Fruit fly (Drosophila melanogaster) whole organism, embryonic: Measurements from ENCODE around the gene MICU3.

ENCODE experiments used
- Abd-B ChIP-seq: fragments of 200-800 bp; sonication (Bioruptor generic); optimal IDR thresholded peaks from 2 replicates; lab custom pipeline; 2018; ENCODE audit warnings: missing biosample characterization, mild to moderate bottlenecking, missing genetic modification characterization, moderate library complexity
- Ada2b ChIP-seq: fragments of 200-800 bp; sonication (Bioruptor generic); IDR thresholded peaks from 2 replicates; pipeline ENCODE4 v1.3.6; 2022; ENCODE audit warnings: missing biosample characterization, missing genetic modification characterization
- Aef1 ChIP-seq: fragments of 200-800 bp; sonication (Bioruptor generic); IDR thresholded peaks from 3 replicates; pipeline ENCODE4 v1.3.6; 2022; ENCODE audit warnings: missing biosample characterization, missing genetic modification characterization
- CG10274 ChIP-seq: fragments of 200-800 bp; sonication (Bioruptor generic); optimal IDR thresholded peaks from 3 replicates; lab custom pipeline; 2017; ENCODE audit warnings: missing biosample characterization, mild to moderate bottlenecking, missing genetic modification characterization
- CG10462 ChIP-seq: fragments of 200-800 bp; sonication (Bioruptor generic); optimal IDR thresholded peaks from 2 replicates; lab custom pipeline; 2016; ENCODE audit warnings: missing biosample characterization, missing genetic modification characterization
- CG10543 ChIP-seq: fragments of 200-800 bp; sonication (Bioruptor generic); optimal IDR thresholded peaks from 3 replicates; lab custom pipeline; 2017; ENCODE audit warnings: missing biosample characterization, mild to moderate bottlenecking, missing genetic modification characterization, moderate library complexity
- CG11247 ChIP-seq: fragments of 200-800 bp; sonication (Bioruptor generic); IDR thresholded peaks from 2 replicates; pipeline ENCODE4 v1.3.6; 2022; ENCODE audit warnings: missing biosample characterization, missing genetic modification characterization
- CG13296 ChIP-seq: fragments of 200-800 bp; sonication (Bioruptor generic); optimal IDR thresholded peaks from 3 replicates; lab custom pipeline; 2018; ENCODE audit warnings: missing biosample characterization, mild to moderate bottlenecking, missing genetic modification characterization
- CG18599 ChIP-seq: fragments of 200-800 bp; sonication (Bioruptor generic); optimal IDR thresholded peaks from 3 replicates; lab custom pipeline; 2017; ENCODE audit warnings: missing biosample characterization, missing genetic modification characterization, mild to moderate bottlenecking, moderate library complexity, missing genetic modification reagents
- CG2202 ChIP-seq: fragments of 200-800 bp; sonication (Bioruptor generic); optimal IDR thresholded peaks from 2 replicates; lab custom pipeline; 2018; ENCODE audit warnings: missing biosample characterization, mild to moderate bottlenecking, missing genetic modification characterization
- CG2712 ChIP-seq: fragments of 200-800 bp; optimal IDR thresholded peaks from 3 replicates; lab custom pipeline; 2019; ENCODE audit warnings: missing biosample characterization, mild to moderate bottlenecking, missing genetic modification characterization, moderate library complexity
- CG34376 ChIP-seq: fragments of 200-800 bp; sonication (Bioruptor generic); optimal IDR thresholded peaks from 2 replicates; lab custom pipeline; 2018; ENCODE audit warnings: missing biosample characterization, mild to moderate bottlenecking, missing genetic modification characterization
- CG6254 ChIP-seq: fragments of 200-800 bp; sonication (Bioruptor generic); optimal IDR thresholded peaks from 3 replicates; lab custom pipeline; 2017; ENCODE audit warnings: mild to moderate bottlenecking, missing biosample characterization, missing genetic modification reagents, missing genetic modification characterization
- CG7271 ChIP-seq: fragments of 200-800 bp; sonication (Bioruptor generic); optimal IDR thresholded peaks from 2 replicates; lab custom pipeline; 2018; ENCODE audit warnings: missing biosample characterization, mild to moderate bottlenecking, missing genetic modification characterization, moderate library complexity
- CG9437 ChIP-seq: fragments of 200-800 bp; sonication (Bioruptor generic); optimal IDR thresholded peaks from 2 replicates; lab custom pipeline; 2018; ENCODE audit warnings: missing biosample characterization, mild to moderate bottlenecking, missing genetic modification characterization
- CG9876 ChIP-seq: fragments of 200-800 bp; sonication (Bioruptor generic); optimal IDR thresholded peaks from 2 replicates; lab custom pipeline; 2016; ENCODE audit warnings: missing biosample characterization, missing genetic modification characterization
- CHES-1-like ChIP-seq: fragments of 200-800 bp; sonication (Bioruptor generic); optimal IDR thresholded peaks from 2 replicates; lab custom pipeline; 2016; ENCODE audit warnings: missing biosample characterization, missing genetic modification characterization
- CrebB ChIP-seq: fragments of 200-800 bp; sonication (Bioruptor generic); optimal IDR thresholded peaks from 3 replicates; lab custom pipeline; 2018; ENCODE audit warnings: missing biosample characterization, mild to moderate bottlenecking, missing genetic modification characterization
- D ChIP-seq, 2 experiments: fragments of 200-800 bp in 1 of 2; fragments of >200 bp in 1 of 2; sonication (Bioruptor generic) in 1 of 2; optimal IDR thresholded peaks; 2 replicates in 1 of 2; 3 replicates in 1 of 2; lab custom pipeline; 2017; ENCODE audit warnings: mild to moderate bottlenecking in 1 of 2, missing biosample characterization in 1 of 2, missing genetic modification characterization in 1 of 2, missing genetic modification reagents in 1 of 2
- Deaf1 ChIP-seq: fragments of 200-800 bp; optimal IDR thresholded peaks from 3 replicates; lab custom pipeline; 2019; ENCODE audit warnings: missing biosample characterization, mild to moderate bottlenecking, missing genetic modification characterization, moderate library complexity
- Ets97D ChIP-seq: fragments of 200-800 bp; sonication (Bioruptor generic); optimal IDR thresholded peaks from 3 replicates; lab custom pipeline; 2016; ENCODE audit warnings: missing biosample characterization, missing genetic modification characterization
- Fer1 ChIP-seq: fragments of 200-800 bp; sonication (Bioruptor generic); optimal IDR thresholded peaks from 2 replicates; lab custom pipeline; 2017; ENCODE audit warnings: missing biosample characterization, mild to moderate bottlenecking, missing genetic modification characterization
- Hey ChIP-seq: fragments of 200-800 bp; sonication (Bioruptor generic); optimal IDR thresholded peaks from 3 replicates; lab custom pipeline; 2018; ENCODE audit warnings: missing biosample characterization, mild to moderate bottlenecking, missing genetic modification characterization
- Med ChIP-seq: fragments of 200-800 bp; sonication (Bioruptor generic); peaks from one replicate; lab custom pipeline; 2016; ENCODE audit warnings: missing biosample characterization, missing genetic modification characterization, mild to moderate bottlenecking, inconsistent platforms, moderate library complexity
- NC2α ChIP-seq: fragments of 200-800 bp; sonication (Bioruptor generic); optimal IDR thresholded peaks from 2 replicates; lab custom pipeline; 2016; ENCODE audit warnings: missing biosample characterization, missing genetic modification characterization
- NfI ChIP-seq: fragments of 200-800 bp; sonication (Bioruptor generic); optimal IDR thresholded peaks from 3 replicates; lab custom pipeline; 2018; ENCODE audit warnings: missing biosample characterization, mild to moderate bottlenecking, missing genetic modification characterization, moderate library complexity
- Pdp1 ChIP-seq, 2 experiments: fragments of 200-800 bp; sonication (Bioruptor generic); optimal IDR thresholded peaks; 3 replicates each; lab custom pipeline; 2016; ENCODE audit warnings: missing biosample characterization in 2 of 2, missing genetic modification characterization in 2 of 2, mild to moderate bottlenecking in 1 of 2, moderate library complexity in 1 of 2
- Poxn ChIP-seq: fragments of 200-800 bp; sonication (Bioruptor generic); IDR thresholded peaks from 2 replicates; pipeline ENCODE4 v1.3.6; 2022; ENCODE audit warnings: missing biosample characterization, missing genetic modification characterization
- Sry-δ ChIP-seq: fragments of 200-800 bp; sonication (Bioruptor generic); optimal IDR thresholded peaks from 2 replicates; lab custom pipeline; 2016; ENCODE audit warnings: missing biosample characterization, missing genetic modification characterization
- chinmo ChIP-seq: fragments of 200-800 bp; sonication (Bioruptor generic); IDR thresholded peaks from 4 replicates; pipeline ENCODE4 v1.3.6; 2022; ENCODE audit warnings: missing biosample characterization, missing genetic modification characterization; ENCODE audit not compliant: partially characterized antibody
- crol ChIP-seq: fragments of 200-800 bp; sonication (Bioruptor generic); IDR thresholded peaks from 2 replicates; pipeline ENCODE4 v1.3.6; 2022; ENCODE audit warnings: missing biosample characterization, missing genetic modification characterization
- dysf ChIP-seq: fragments of 200-800 bp; sonication (Bioruptor generic); IDR thresholded peaks from 3 replicates; pipeline ENCODE4 v1.3.6; 2022; ENCODE audit warnings: missing biosample characterization, missing genetic modification characterization
- exex ChIP-seq: fragments of 200-800 bp; sonication (Bioruptor generic); optimal IDR thresholded peaks from 4 replicates; lab custom pipeline; 2018; ENCODE audit warnings: missing biosample characterization, mild to moderate bottlenecking, missing genetic modification characterization, moderate library complexity
- grn ChIP-seq: fragments of 200-800 bp; sonication (Bioruptor generic); optimal IDR thresholded peaks from 3 replicates; lab custom pipeline; 2017; ENCODE audit warnings: missing biosample characterization, missing genetic modification characterization
- hkb ChIP-seq, 2 experiments: fragments of 200-800 bp in 1 of 2; fragments of >200 bp in 1 of 2; sonication (Bioruptor generic) in 1 of 2; IDR thresholded peaks in 1 of 2; optimal IDR thresholded peaks in 1 of 2; 2 replicates each; pipeline versions ENCODE4 v1.3.6 to Lab custom; 2017 to 2022; ENCODE audit warnings: missing biosample characterization in 1 of 2, missing genetic modification characterization in 1 of 2
- ken ChIP-seq: fragments of 200-800 bp; sonication (Bioruptor generic); IDR thresholded peaks from 3 replicates; pipeline ENCODE4 v1.3.6; 2022; ENCODE audit warnings: missing biosample characterization, missing genetic modification characterization
- lab ChIP-seq: fragments of 200-800 bp; sonication (Bioruptor generic); optimal IDR thresholded peaks from 3 replicates; lab custom pipeline; 2017; ENCODE audit warnings: missing biosample characterization, missing genetic modification characterization, mild to moderate bottlenecking, moderate library complexity, missing genetic modification reagents
- mirr ChIP-seq: fragments of 200-800 bp; sonication (Bioruptor generic); optimal IDR thresholded peaks from 3 replicates; lab custom pipeline; 2018; ENCODE audit warnings: missing biosample characterization, mild to moderate bottlenecking, missing genetic modification characterization
- nerfin-1 ChIP-seq: fragments of 200-800 bp; sonication (Bioruptor generic); optimal IDR thresholded peaks from 3 replicates; lab custom pipeline; 2019; ENCODE audit warnings: missing biosample characterization, mild to moderate bottlenecking, missing genetic modification characterization, moderate library complexity
- odd ChIP-seq: fragments of 200-800 bp; sonication (Bioruptor generic); optimal IDR thresholded peaks from 2 replicates; lab custom pipeline; 2017; ENCODE audit warnings: missing biosample characterization, mild to moderate bottlenecking, missing genetic modification characterization
- sna ChIP-seq: fragments of 200-800 bp; sonication (Bioruptor generic); IDR thresholded peaks from 2 replicates; pipeline ENCODE4 v1.3.6; 2022; ENCODE audit warnings: missing biosample characterization, missing genetic modification characterization; ENCODE audit not compliant: partially characterized antibody
- tin ChIP-seq: fragments of 200-800 bp; sonication (Bioruptor generic); optimal IDR thresholded peaks from 3 replicates; lab custom pipeline; 2016; ENCODE audit warnings: missing biosample characterization, missing genetic modification characterization
- vnd ChIP-seq: fragments of 200-800 bp; sonication (Bioruptor generic); IDR thresholded peaks from 3 replicates; pipeline ENCODE4 v1.3.6; 2022; ENCODE audit warnings: missing biosample characterization, missing genetic modification characterization; ENCODE audit not compliant: partially characterized antibody
- z ChIP-seq: fragments of 200-800 bp; sonication (Bioruptor generic); IDR thresholded peaks from 3 replicates; pipeline ENCODE4 v1.3.6; 2022; ENCODE audit warnings: missing biosample characterization, missing genetic modification characterization

MICU3 gene

dm6 chr3R:19863979-19864775 lies 17.1 kb downstream of the MICU3 start, which contains the start of the genes CG4572 and CG4686 (continued):
- peak; percentile 82 for TF ChIP-seq Aef1 (GFP tag; lab: Robert Waterston, UW)
- TF ChIP-seq ken (GFP tag; lab: Robert Waterston, UW) = peak; percentile 54; the same call in 1 of the 3 replicates
- TF ChIP-seq CG9437 (GFP tag; lab: Kevin White, UChicago) = peak; percentile 74
- peak; percentile 84 for TF ChIP-seq CG2712
- TF ChIP-seq sna (GFP tag; lab: Robert Waterston, UW) = no peak
- peak; percentile 68; the same call in 1 of the 2 replicates for TF ChIP-seq CG11247 (GFP tag; lab: Robert Waterston, UW)
- peak; percentile 55 for TF ChIP-seq Sry-δ (GFP tag; lab: Kevin White, UChicago)
- TF ChIP-seq CHES-1-like (GFP tag; lab: Kevin White, UChicago) = peak; percentile 85
- peak; percentile 21 for TF ChIP-seq CG2202 (tag; lab: Kevin White, UChicago)
- TF ChIP-seq D (optimal IDR thresholded peaks at IDR 0.05; lab: Kevin White, UChicago) = no peak
- peak; percentile 54 for TF ChIP-seq D (GFP tag; optimal IDR thresholded peaks at IDR 0.05; lab: Kevin White, UChicago)
- TF ChIP-seq crol (GFP tag; lab: Robert Waterston, UW) = no peak
- TF ChIP-seq CG10462 (GFP tag; lab: Kevin White, UChicago) = peak; percentile 47

DNA sequence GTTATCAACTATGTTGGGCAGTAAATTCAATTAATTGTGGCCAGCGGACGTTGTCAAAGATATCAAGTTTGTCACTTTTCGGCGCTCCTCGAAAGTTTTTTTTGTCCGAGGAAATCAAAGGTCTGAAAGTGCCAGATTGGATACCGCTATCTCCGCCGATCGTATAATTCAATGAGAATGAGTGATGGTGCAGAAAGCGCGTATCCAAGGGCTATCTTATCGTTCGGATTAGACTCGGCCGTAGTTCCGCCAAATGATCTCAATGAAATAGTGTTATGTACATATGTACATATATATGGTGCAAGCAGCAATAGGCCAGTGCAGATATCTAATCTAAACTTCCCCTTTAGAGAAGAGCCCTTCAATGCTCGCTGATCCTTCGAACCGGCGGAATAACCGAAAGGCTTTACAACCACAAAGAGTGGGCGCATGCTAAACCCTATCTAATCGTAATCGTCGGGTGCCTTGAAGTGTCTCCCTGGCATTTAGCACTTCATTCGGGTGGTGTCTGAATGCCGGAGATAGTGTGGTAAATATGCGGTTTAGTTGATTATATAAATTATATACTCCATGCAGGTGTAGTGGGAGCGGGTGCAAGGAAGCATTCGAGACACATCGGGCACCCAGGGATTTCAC lies 26.1 kb downstream of the MICU3 start:
- TF ChIP-seq CG6254 (GFP tag; lab: Kevin White, UChicago) (no peak), Pdp1 (GFP tag; optimal IDR thresholded peaks at IDR 0.05; lab: Kevin White, UChicago) (peak in 1 of 2 experiments; percentile 11), CrebB (peak; percentile 5), dysf (GFP tag; lab: Robert Waterston, UW) (no peak), nerfin-1 (no peak), tin (GFP tag; lab: Kevin White, UChicago) (no peak), crol (GFP tag; lab: Robert Waterston, UW) (no peak), Med (GFP tag; lab: Kevin White, UChicago) (peak; percentile 18), NfI (GFP tag; lab: Kevin White, UChicago) (no peak), Hey (tag; lab: Kevin White, UChicago) (peak; percentile 32), CG9876 (no peak), Ets97D (GFP tag; lab: Kevin White, UChicago) (no peak), lab (peak; percentile 43), CG18599 (GFP tag; lab: Kevin White, UChicago) (peak; percentile 4), CG10543 (GFP tag; lab: Kevin White, UChicago) (peak; percentile 13), z (GFP tag; lab: Robert Waterston, UW) (no peak), grn (GFP tag; lab: Kevin White, UChicago) (peak; percentile 29), exex (peak; percentile 76), CG13296 (GFP tag; lab: Kevin White, UChicago) (peak; percentile 49), Fer1 (GFP tag; lab: Kevin White, UChicago) (peak; percentile 56), vnd (GFP tag; lab: Robert Waterston, UW) (peak; percentile 16; the same call in 1 of the 3 replicates), Poxn (GFP tag; lab: Robert Waterston, UW) (no peak), Abd-B (GFP tag; lab: Kevin White, UChicago) (no peak), CG10274 (GFP tag; lab: Kevin White, UChicago) (no peak), hkb (optimal IDR thresholded peaks at IDR 0.05; lab: Kevin White, UChicago) (no peak), hkb (GFP tag; IDR thresholded peaks at IDR 0.05; lab: Robert Waterston, UW) (0 out of 2 replicates have a peak, but pooled peaks have one; percentile 21), odd (GFP tag; lab: Kevin White, UChicago) (peak; percentile 42), CG7271 (tag; lab: Kevin White, UChicago) (no peak), Ada2b (no peak), Deaf1 (tag; lab: Kevin White, UChicago) (peak; percentile 47), chinmo (0 out of 4 replicates have a peak, but pooled peaks have one; percentile 55), CG34376 (GFP tag; lab: Kevin White, UChicago) (peak; percentile 31), NC2α (GFP tag; lab: Kevin White, UChicago) (no peak), mirr (GFP tag; lab: Kevin White, UChicago) (peak; percentile 55)
